Worm (Caenorhabditis elegans) whole organism, L1 larva: Measurements from ENCODE around the gene F43E2.1.
A peak's percentile ranks its signal among the peaks of the same experiment; 100 is the strongest.

Experiments
- C04F5.9 ChIP-seq: sonication (generic microtip); optimal IDR thresholded peaks from 2 replicates; lab custom pipeline; 2016; ENCODE audit warnings: missing genetic modification characterization, missing compliant biosample characterization
- F16B12.6 ChIP-seq: fragments of 150-350 bp; optimal IDR thresholded peaks from 2 replicates; lab custom pipeline; 2014; ENCODE audit warnings: missing biosample characterization, missing genetic modification characterization
- Y116A8C.19 ChIP-seq: sonication (generic microtip); optimal IDR thresholded peaks from 2 replicates; lab custom pipeline; 2016; ENCODE audit warnings: missing compliant biosample characterization, missing genetic modification characterization, borderline replicate concordance
- alr-1 ChIP-seq: fragments of 200-800 bp; sonication (Bioruptor generic); optimal IDR thresholded peaks from 2 replicates; lab custom pipeline; 2018; ENCODE audit warnings: borderline replicate concordance, mild to moderate bottlenecking, missing genetic modification characterization, missing compliant biosample characterization
- ama-1 ChIP-seq: fragments of 150-350 bp; optimal IDR thresholded peaks from 2 replicates; lab custom pipeline; 2014
- blmp-1 ChIP-seq: fragments of 150-350 bp; optimal IDR thresholded peaks from 2 replicates; lab custom pipeline; 2014; ENCODE audit warnings: missing biosample characterization, missing genetic modification characterization
- ceh-8 ChIP-seq: fragments of 200-800 bp; sonication (Bioruptor generic); optimal IDR thresholded peaks from 2 replicates; lab custom pipeline; 2018; ENCODE audit warnings: mild to moderate bottlenecking, missing genetic modification characterization, moderate library complexity, missing compliant biosample characterization
- ceh-82 ChIP-seq, 3 experiments: fragments of 150-350 bp in 1 of 3; sonication (generic microtip) in 2 of 3; optimal IDR thresholded peaks; 2 replicates each; lab custom pipeline; 2014 to 2017; ENCODE audit warnings: missing biosample characterization in 3 of 3, missing genetic modification characterization in 3 of 3
- ces-1 ChIP-seq: fragments of 150-350 bp; optimal IDR thresholded peaks from 2 replicates; lab custom pipeline; 2014; ENCODE audit warnings: missing biosample characterization, missing genetic modification reagents, missing genetic modification characterization
- efl-1 ChIP-seq, 4 experiments: fragments of 150-350 bp; optimal IDR thresholded peaks in 3 of 4; peaks in 1 of 4; 1 replicate in 1 of 4; 2 replicates in 3 of 4; lab custom pipeline; 2014; ENCODE audit warnings: missing biosample characterization in 2 of 4, missing genetic modification characterization in 2 of 4, missing genetic modification reagents in 2 of 4
- efl-3 ChIP-seq: fragments of 200-800 bp; sonication (Bioruptor generic); optimal IDR thresholded peaks from 2 replicates; lab custom pipeline; 2018; ENCODE audit warnings: mild to moderate bottlenecking, missing genetic modification characterization, missing compliant biosample characterization
- egl-13 ChIP-seq: sonication (generic microtip); optimal IDR thresholded peaks from 2 replicates; lab custom pipeline; 2016; ENCODE audit warnings: missing genotype, missing genetic modification reagents, missing genetic modification characterization, missing compliant biosample characterization
- elt-2 ChIP-seq: sonication (generic microtip); optimal IDR thresholded peaks from 2 replicates; lab custom pipeline; 2016; ENCODE audit warnings: missing genetic modification characterization, mild to moderate bottlenecking, inconsistent platforms, missing compliant biosample characterization, missing genetic modification reagents
- fkh-4 ChIP-seq: sonication (generic microtip); optimal IDR thresholded peaks from 2 replicates; lab custom pipeline; 2016; ENCODE audit warnings: missing compliant biosample characterization, missing genetic modification characterization, borderline replicate concordance
- hlh-17 ChIP-seq: fragments of 200-800 bp; sonication (Bioruptor generic); optimal IDR thresholded peaks from 2 replicates; lab custom pipeline; 2018; ENCODE audit warnings: missing genetic modification characterization, mild to moderate bottlenecking, missing compliant biosample characterization, moderate library complexity, borderline replicate concordance
- hlh-4 ChIP-seq: sonication (generic microtip); optimal IDR thresholded peaks from 2 replicates; lab custom pipeline; 2016; ENCODE audit warnings: mild to moderate bottlenecking, missing genetic modification characterization, missing compliant biosample characterization
- hpl-2 ChIP-seq: fragments of 150-350 bp; optimal IDR thresholded peaks from 2 replicates; lab custom pipeline; 2014; ENCODE audit warnings: missing biosample characterization, missing genetic modification reagents, missing genetic modification characterization
- irx-1 ChIP-seq: sonication (generic microtip); optimal IDR thresholded peaks from 2 replicates; lab custom pipeline; 2016; ENCODE audit warnings: missing genetic modification characterization, missing compliant biosample characterization
- lin-13 ChIP-seq: fragments of 150-350 bp; optimal IDR thresholded peaks from 2 replicates; lab custom pipeline; 2014; ENCODE audit warnings: missing biosample characterization, missing genetic modification reagents, missing genetic modification characterization
- lin-14 ChIP-seq: fragments of 200-800 bp; sonication (Bioruptor generic); optimal IDR thresholded peaks from 2 replicates; lab custom pipeline; 2018; ENCODE audit warnings: mild to moderate bottlenecking, missing genetic modification characterization, moderate library complexity, missing compliant biosample characterization
- lin-35 ChIP-seq, 2 experiments: fragments of 150-350 bp; optimal IDR thresholded peaks; 2 replicates each; lab custom pipeline; 2014; ENCODE audit warnings: missing biosample characterization in 2 of 2, missing genetic modification characterization in 2 of 2, missing genetic modification reagents in 2 of 2
- lin-39 ChIP-seq: fragments of 150-350 bp; optimal IDR thresholded peaks from 2 replicates; lab custom pipeline; 2014; ENCODE audit warnings: missing biosample characterization, missing genetic modification reagents, missing genetic modification characterization
- lir-3 ChIP-seq: sonication (generic microtip); optimal IDR thresholded peaks from 2 replicates; lab custom pipeline; 2016; ENCODE audit warnings: mild to moderate bottlenecking, missing genetic modification characterization, moderate library complexity, missing compliant biosample characterization; ENCODE audit not compliant: poor library complexity
- mdl-1 ChIP-seq, 2 experiments: fragments of 150-350 bp; optimal IDR thresholded peaks; 2 replicates each; lab custom pipeline; 2014 to 2017; ENCODE audit warnings: missing biosample characterization in 2 of 2, missing genetic modification characterization in 2 of 2, inconsistent platforms in 1 of 2
- mep-1 ChIP-seq: fragments of 150-350 bp; optimal IDR thresholded peaks from 2 replicates; lab custom pipeline; 2014; ENCODE audit warnings: missing biosample characterization, missing genetic modification characterization
- nhr-11 ChIP-seq: fragments of 150-350 bp; optimal IDR thresholded peaks from 2 replicates; lab custom pipeline; 2014; ENCODE audit warnings: missing biosample characterization, missing genetic modification characterization
- nhr-20 ChIP-seq: sonication (generic microtip); optimal IDR thresholded peaks from 2 replicates; lab custom pipeline; 2016; ENCODE audit warnings: mild to moderate bottlenecking, missing genetic modification characterization, missing compliant biosample characterization
- nhr-47 ChIP-seq: sonication (generic microtip); optimal IDR thresholded peaks from 2 replicates; lab custom pipeline; 2016; ENCODE audit warnings: mild to moderate bottlenecking, missing genetic modification characterization, moderate library complexity, missing compliant biosample characterization
- nhr-71 ChIP-seq: sonication (generic microtip); optimal IDR thresholded peaks from 2 replicates; lab custom pipeline; 2016; ENCODE audit warnings: mild to moderate bottlenecking, missing genetic modification characterization, moderate library complexity, missing compliant biosample characterization
- nhr-84 ChIP-seq: sonication (generic microtip); optimal IDR thresholded peaks from 2 replicates; lab custom pipeline; 2017; ENCODE audit warnings: missing biosample characterization, missing genetic modification characterization
- nhr-85 ChIP-seq: sonication (generic microtip); peaks from one replicate; lab custom pipeline; 2016; ENCODE audit warnings: missing genetic modification characterization, inconsistent platforms, missing compliant biosample characterization
- nhr-90 ChIP-seq: sonication (generic microtip); optimal IDR thresholded peaks from 2 replicates; lab custom pipeline; 2016; ENCODE audit warnings: mild to moderate bottlenecking, missing genetic modification characterization, missing compliant biosample characterization; ENCODE audit not compliant: poor library complexity
- pag-3 ChIP-seq: sonication (generic microtip); optimal IDR thresholded peaks from 2 replicates; lab custom pipeline; 2017; ENCODE audit warnings: missing genetic modification characterization, mild to moderate bottlenecking, missing compliant biosample characterization, antibody characterized with exemption, borderline replicate concordance; ENCODE audit not compliant: insufficient read depth
- pax-3 ChIP-seq: fragments of 200-800 bp; sonication (Bioruptor generic); optimal IDR thresholded peaks from 2 replicates; lab custom pipeline; 2018; ENCODE audit warnings: mild to moderate bottlenecking, missing genetic modification characterization, moderate library complexity, missing compliant biosample characterization
- pqm-1 ChIP-seq: sonication (generic microtip); optimal IDR thresholded peaks from 3 replicates; lab custom pipeline; 2017; ENCODE audit warnings: missing biosample characterization, missing genetic modification characterization
- rnt-1 ChIP-seq: sonication (generic microtip); optimal IDR thresholded peaks from 2 replicates; lab custom pipeline; 2016; ENCODE audit warnings: mild to moderate bottlenecking, missing genetic modification characterization, moderate library complexity, missing compliant biosample characterization
- snu-23 ChIP-seq: sonication (generic microtip); optimal IDR thresholded peaks from 2 replicates; lab custom pipeline; 2016; ENCODE audit warnings: missing genetic modification characterization, missing compliant biosample characterization
- tlp-1 ChIP-seq: fragments of 150-350 bp; optimal IDR thresholded peaks from 2 replicates; lab custom pipeline; 2014; ENCODE audit warnings: missing biosample characterization, missing genetic modification characterization
- unc-130 ChIP-seq: fragments of 150-350 bp; optimal IDR thresholded peaks from 2 replicates; lab custom pipeline; 2017; ENCODE audit warnings: missing biosample characterization, missing genetic modification characterization, inconsistent platforms
- unc-62 ChIP-seq: fragments of 150-350 bp; optimal IDR thresholded peaks from 2 replicates; lab custom pipeline; 2014; ENCODE audit warnings: missing biosample characterization, missing genetic modification reagents, missing genetic modification characterization
- vab-15 ChIP-seq: sonication (generic microtip); optimal IDR thresholded peaks from 2 replicates; lab custom pipeline; 2017; ENCODE audit warnings: missing genotype, mild to moderate bottlenecking, missing genetic modification characterization, missing compliant biosample characterization
- xbp-1 ChIP-seq: sonication (generic microtip); optimal IDR thresholded peaks from 2 replicates; lab custom pipeline; 2016; ENCODE audit warnings: missing genetic modification characterization, missing compliant biosample characterization
- zag-1 ChIP-seq: fragments of 150-350 bp; optimal IDR thresholded peaks from 2 replicates; lab custom pipeline; 2014; ENCODE audit warnings: missing biosample characterization, missing genetic modification characterization

Gene F43E2.1

ce11 chrII:7338995-7339394 is 36.1 kb upstream of the F43E2.1 start, which contains the start of gene nhr-21 (continued):
- TF ChIP-seq nhr-84 (no peak), blmp-1 (peak; percentile 89), lin-39 (tag; lab: Kevin White, UChicago) (no peak), ceh-8 (GFP tag; lab: Kevin White, UChicago) (no peak), nhr-47 (tag; lab: Kevin White, UChicago) (peak; percentile 46), snu-23 (GFP tag; lab: Kevin White, UChicago) (peak; percentile 66), Y116A8C.19 (tag; lab: Kevin White, UChicago) (no peak), efl-1 (optimal IDR thresholded peaks at IDR 0.05; lab: Kevin White, UChicago) (no peak), efl-1 (GFP tag; optimal IDR thresholded peaks at IDR 0.05 in 1 of 2; lab: Kevin White, UChicago) (no peak), F16B12.6 (tag; lab: Kevin White, UChicago) (no peak), nhr-90 (tag; lab: Kevin White, UChicago) (peak; percentile 73), irx-1 (tag; lab: Kevin White, UChicago) (peak; percentile 44), nhr-20 (tag; lab: Kevin White, UChicago) (peak; percentile 89), egl-13 (tag; lab: Kevin White, UChicago) (no peak), xbp-1 (no peak), fkh-4 (tag; lab: Kevin White, UChicago) (no peak), ces-1 (no peak), ama-1 (lab: Kevin White, UChicago) (no peak), mdl-1 (tag; optimal IDR thresholded peaks at IDR 0.05; lab: Kevin White, UChicago) (peak in 1 of 2 experiments; percentile 58), pag-3 (tag; lab: Kevin White, UChicago) (no peak), lin-14 (peak; percentile 85), nhr-71 (tag; lab: Kevin White, UChicago) (peak; percentile 88), unc-62 (GFP tag; lab: Kevin White, UChicago) (no peak), ceh-82 (tag; optimal IDR thresholded peaks at IDR 0.05; lab: Kevin White, UChicago) (no peak), nhr-85 (tag; lab: Kevin White, UChicago) (peak; percentile 98), hpl-2 (GFP tag; lab: Kevin White, UChicago) (no peak), lir-3 (tag; lab: Kevin White, UChicago) (no peak), C04F5.9 (tag; lab: Kevin White, UChicago) (no peak), pqm-1 (tag; lab: Kevin White, UChicago) (no peak), mep-1 (tag; lab: Kevin White, UChicago) (no peak), lin-35 (GFP tag; optimal IDR thresholded peaks at IDR 0.05; lab: Kevin White, UChicago) (peak in 1 of 2 experiments; percentile 40), zag-1 (no peak), alr-1 (tag; lab: Kevin White, UChicago) (no peak), tlp-1 (no peak), unc-130 (tag; lab: Kevin White, UChicago) (peak; percentile 28), hlh-4 (tag; lab: Kevin White, UChicago) (no peak), vab-15 (tag; lab: Kevin White, UChicago) (peak; percentile 61), lin-13 (GFP tag; lab: Kevin White, UChicago) (no peak), rnt-1 (tag; lab: Kevin White, UChicago) (peak; percentile 14), elt-2 (no peak), nhr-11 (tag; lab: Kevin White, UChicago) (no peak), pax-3 (no peak), efl-3 (GFP tag; lab: Kevin White, UChicago) (no peak), hlh-17 (GFP tag; lab: Kevin White, UChicago) (no peak)
